Fruit fly (Drosophila melanogaster): ENCODE measurements around the gene Hyls1.

DNA sequence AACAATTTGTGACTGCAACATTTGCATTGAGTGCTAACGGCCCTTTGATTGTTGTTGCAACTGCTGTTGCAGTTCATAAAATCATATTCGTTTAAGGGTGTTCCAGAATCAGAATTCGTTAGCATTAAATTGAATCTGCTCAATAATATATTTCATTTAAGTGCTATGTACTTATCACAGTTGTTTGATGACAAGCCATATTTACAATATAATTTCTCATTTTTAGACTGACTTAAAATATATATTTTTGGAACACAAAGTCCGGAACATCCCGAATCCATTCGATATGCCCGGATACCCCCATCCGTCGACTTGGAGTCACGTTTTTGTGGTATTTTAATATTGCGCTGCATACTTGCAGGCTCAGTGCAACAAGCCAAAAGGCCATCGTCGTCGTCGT is 38.4 kb upstream of the Hyls1 start:
- TF ChIP-seq CG8478 (optimal IDR thresholded peaks at IDR 0.05) (no peak), pan (optimal IDR thresholded peaks at IDR 0.05) (no peak), psq (optimal IDR thresholded peaks at IDR 0.05) (no peak)

All from whole organism.